Fruit fly (Drosophila melanogaster): ENCODE data around the gene CG45122.

CG45122 gene

dm6 chr3R:13032975-13033445, 10.9 kb upstream of the CG45122 start (continued):
- TF ChIP-seq CG17912 (GFP tag; optimal IDR thresholded peaks at IDR 0.05), result peak; percentile 31
- no peak for TF ChIP-seq corto (GFP tag; optimal IDR thresholded peaks at IDR 0.05)
- TF ChIP-seq CTCF (GFP tag; optimal IDR thresholded peaks at IDR 0.05), result no peak
- peak; percentile 9 for TF ChIP-seq CG17385 (GFP tag; optimal IDR thresholded peaks at IDR 0.05)
- TF ChIP-seq sd (tag; optimal IDR thresholded peaks at IDR 0.05), result peak; percentile 23
- TF ChIP-seq luna (GFP tag; optimal IDR thresholded peaks at IDR 0.05), result no peak
- TF ChIP-seq hkb (optimal IDR thresholded peaks at IDR 0.05), result no peak
- no peak for TF ChIP-seq hkb (GFP tag; IDR thresholded peaks at IDR 0.05)
- peak; percentile 52 for TF ChIP-seq CG1233 (GFP tag; optimal IDR thresholded peaks at IDR 0.05)
- TF ChIP-seq Side (GFP tag; optimal IDR thresholded peaks at IDR 0.05), result no peak
- no peak for TF ChIP-seq shn (GFP tag; optimal IDR thresholded peaks at IDR 0.05)
- TF ChIP-seq CG17829 (tag; optimal IDR thresholded peaks at IDR 0.05), result peak; percentile 5
- TF ChIP-seq CG6175 (GFP tag; IDR thresholded peaks at IDR 0.05), result no peak
- no peak for TF ChIP-seq CG32767 (GFP tag; IDR thresholded peaks at IDR 0.05)
- no peak for TF ChIP-seq CG2116 (GFP tag; optimal IDR thresholded peaks at IDR 0.05)
- TF ChIP-seq chm (GFP tag; IDR thresholded peaks at IDR 0.05), result peak; percentile 33; the same call in 1 of the 2 replicates
- peak; percentile 45 for TF ChIP-seq CG9727 (GFP tag; optimal IDR thresholded peaks at IDR 0.05)
- peak; percentile 39 for TF ChIP-seq CG15696 (tag; optimal IDR thresholded peaks at IDR 0.05)
- peak; percentile 41 for TF ChIP-seq CG6765 (GFP tag; optimal IDR thresholded peaks at IDR 0.05)
- no peak for TF ChIP-seq slbo (GFP tag; IDR thresholded peaks at IDR 0.05)
- TF ChIP-seq al (GFP tag; IDR thresholded peaks at IDR 0.05), result no peak
- TF ChIP-seq sqz (GFP tag; optimal IDR thresholded peaks at IDR 0.05), result no peak
- TF ChIP-seq gsb (GFP tag; IDR thresholded peaks at IDR 0.05), result 0 out of 2 replicates have a peak, but pooled peaks have one; percentile 22
- no peak for TF ChIP-seq Pdp1 (GFP tag; optimal IDR thresholded peaks at IDR 0.05)
- TF ChIP-seq CG13424 (tag; optimal IDR thresholded peaks at IDR 0.05), result peak; percentile 34
- TF ChIP-seq CG12071 (GFP tag; optimal IDR thresholded peaks at IDR 0.05), result no peak
- TF ChIP-seq fd64A (GFP tag; optimal IDR thresholded peaks at IDR 0.05), result peak; percentile 78
- TF ChIP-seq CG8388 (GFP tag; optimal IDR thresholded peaks at IDR 0.05), result peak; percentile 3
- TF ChIP-seq CG2889 (GFP tag; IDR thresholded peaks at IDR 0.05), result no peak
- peak; percentile 12 for TF ChIP-seq CG18476 (GFP tag; optimal IDR thresholded peaks at IDR 0.05)
- peak; percentile 25 for TF ChIP-seq HLHmδ (GFP tag; optimal IDR thresholded peaks at IDR 0.05)
- TF ChIP-seq Dip3 (GFP tag; optimal IDR thresholded peaks at IDR 0.05), result no peak
- TF ChIP-seq Ptx1 (GFP tag; IDR thresholded peaks at IDR 0.05), result peak; percentile 36; the same call in 1 of the 2 replicates
- 0 out of 3 replicates have a peak, but pooled peaks have one; percentile 32 for TF ChIP-seq sr (GFP tag; IDR thresholded peaks at IDR 0.05)
- TF ChIP-seq pnt (GFP tag; optimal IDR thresholded peaks at IDR 0.05), result no peak
- TF ChIP-seq CG3163 (GFP tag; optimal IDR thresholded peaks at IDR 0.05), result no peak
- no peak for TF ChIP-seq tll (GFP tag; optimal IDR thresholded peaks at IDR 0.05)
- TF ChIP-seq Xbp1 (GFP tag; optimal IDR thresholded peaks at IDR 0.05), result no peak
- TF ChIP-seq CG9437 (GFP tag; optimal IDR thresholded peaks at IDR 0.05), result no peak
- TF ChIP-seq CG32772 (GFP tag; IDR thresholded peaks at IDR 0.05), result no peak
- no peak for TF ChIP-seq Bgb (GFP tag; IDR thresholded peaks at IDR 0.05; ENCODE audit: partially characterized antibody)
- TF ChIP-seq CG11247 (GFP tag; IDR thresholded peaks at IDR 0.05), result no peak
- no peak for TF ChIP-seq Tbp (GFP tag; optimal IDR thresholded peaks at IDR 0.05)
- no peak for TF ChIP-seq CG10274 (GFP tag; optimal IDR thresholded peaks at IDR 0.05)
- TF ChIP-seq CG9797 (GFP tag; optimal IDR thresholded peaks at IDR 0.05), result peak; percentile 5
- TF ChIP-seq ken (GFP tag; IDR thresholded peaks at IDR 0.05), result 0 out of 3 replicates have a peak, but pooled peaks have one; percentile 39
- no peak for TF ChIP-seq CG5953 (GFP tag; IDR thresholded peaks at IDR 0.05)
- no peak for TF ChIP-seq tin (GFP tag; optimal IDR thresholded peaks at IDR 0.05)
- TF ChIP-seq CG10366 (GFP tag; IDR thresholded peaks at IDR 0.05), result no peak
- peak; percentile 55 for TF ChIP-seq gcm (GFP tag; optimal IDR thresholded peaks at IDR 0.05)
- peak; percentile 63 for TF ChIP-seq wek (GFP tag; optimal IDR thresholded peaks at IDR 0.05)
- TF ChIP-seq Mad (GFP tag; optimal IDR thresholded peaks at IDR 0.05), result no peak
